Worm (Caenorhabditis elegans) whole organism, young adult: ENCODE data around the gene ndg-4.

ENCODE experiments used
- B0019.2 ChIP-seq: fragments of 200-800 bp; sonication (Bioruptor generic); conservative IDR thresholded peaks from 2 replicates; pipeline ENCODE4 v1.3.6; 2022; ENCODE audit warnings: missing genetic modification reagents, missing genetic modification characterization, missing compliant biosample characterization
- C06A6.2 ChIP-seq: fragments of 200-800 bp; sonication (Bioruptor generic); conservative IDR thresholded peaks from 2 replicates; pipeline ENCODE4 v1.3.6; 2022; ENCODE audit warnings: missing genetic modification characterization, missing compliant biosample characterization
- C17E4.6 ChIP-seq: fragments of 200-800 bp; sonication (Bioruptor generic); IDR thresholded peaks from 2 replicates; pipeline ENCODE4 v1.3.6; 2022; ENCODE audit warnings: missing genetic modification reagents, missing genetic modification characterization, missing compliant biosample characterization
- D2030.7 ChIP-seq: fragments of 200-800 bp; sonication (Bioruptor generic); IDR thresholded peaks from 2 replicates; pipeline ENCODE4 v1.3.6; 2022; ENCODE audit warnings: missing genetic modification reagents, missing genetic modification characterization, missing compliant biosample characterization
- F10E7.11 ChIP-seq: sonication (generic microtip); optimal IDR thresholded peaks from 2 replicates; lab custom pipeline; 2017; ENCODE audit warnings: mild to moderate bottlenecking, missing genetic modification characterization, moderate library complexity, missing compliant biosample characterization
- F39B2.1 ChIP-seq: fragments of 200-800 bp; sonication (Bioruptor generic); IDR thresholded peaks from 2 replicates; pipeline ENCODE4 v1.3.6; 2022; ENCODE audit warnings: missing genetic modification reagents, missing genetic modification characterization, missing compliant biosample characterization
- F49E8.2 ChIP-seq: sonication (generic microtip); optimal IDR thresholded peaks from 3 replicates; lab custom pipeline; 2017; ENCODE audit warnings: missing genetic modification characterization, mild to moderate bottlenecking, missing compliant biosample characterization, antibody characterized with exemption, moderate library complexity; ENCODE audit not compliant: insufficient read depth
- F57C9.4 ChIP-seq: sonication (generic microtip); optimal IDR thresholded peaks from 2 replicates; lab custom pipeline; 2017; ENCODE audit warnings: mild to moderate bottlenecking, missing genetic modification characterization, missing compliant biosample characterization
- aptf-2 ChIP-seq: fragments of 200-800 bp; sonication (Bioruptor generic); conservative IDR thresholded peaks from 2 replicates; pipeline ENCODE4 v1.3.6; 2022; ENCODE audit warnings: missing genetic modification reagents, missing genetic modification characterization, missing compliant biosample characterization
- attf-5 ChIP-seq: fragments of 200-800 bp; sonication (Bioruptor generic); optimal IDR thresholded peaks from 2 replicates; lab custom pipeline; 2018; ENCODE audit warnings: mild to moderate bottlenecking, missing genetic modification characterization, missing compliant biosample characterization
- attf-6 ChIP-seq: fragments of 200-800 bp; sonication (Bioruptor generic); IDR thresholded peaks from 2 replicates; pipeline ENCODE4 v1.3.6; 2022; ENCODE audit warnings: missing genetic modification reagents, missing genetic modification characterization, missing compliant biosample characterization
- cebp-1 ChIP-seq, 2 experiments: fragments of 200-800 bp in 1 of 2; sonication (Bioruptor generic) in 1 of 2; sonication (generic microtip) in 1 of 2; IDR thresholded peaks in 1 of 2; optimal IDR thresholded peaks in 1 of 2; 2 replicates each; pipeline versions ENCODE4 v1.3.6 to Lab custom; 2017 to 2022; ENCODE audit warnings: missing compliant biosample characterization in 2 of 2, missing genetic modification characterization in 2 of 2, mild to moderate bottlenecking in 1 of 2, missing genetic modification reagents in 1 of 2, moderate library complexity in 1 of 2
- cebp-2 ChIP-seq: fragments of 200-800 bp; sonication (Bioruptor generic); IDR thresholded peaks from 2 replicates; pipeline ENCODE4 v1.3.6; 2022; ENCODE audit warnings: missing genetic modification characterization, missing compliant biosample characterization
- ceh-100 ChIP-seq: fragments of 200-800 bp; sonication (Bioruptor generic); IDR thresholded peaks from 2 replicates; pipeline ENCODE4 v1.3.6; 2022; ENCODE audit warnings: missing genetic modification reagents, missing genetic modification characterization, missing compliant biosample characterization
- ceh-91 ChIP-seq: fragments of 200-800 bp; sonication (Bioruptor generic); IDR thresholded peaks from 2 replicates; pipeline ENCODE4 v1.3.6; 2022; ENCODE audit warnings: missing genetic modification reagents, missing genetic modification characterization, missing compliant biosample characterization
- dpff-1 ChIP-seq: sonication (generic microtip); optimal IDR thresholded peaks from 2 replicates; lab custom pipeline; 2017; ENCODE audit warnings: mild to moderate bottlenecking, missing genetic modification characterization, missing compliant biosample characterization
- dpl-1 ChIP-seq: fragments of 150-350 bp; optimal IDR thresholded peaks from 2 replicates; lab custom pipeline; 2014; ENCODE audit warnings: missing biosample characterization, missing genetic modification reagents, missing genetic modification characterization
- ekl-4 ChIP-seq: fragments of 200-800 bp; sonication (Bioruptor generic); IDR thresholded peaks from 2 replicates; pipeline ENCODE4 v1.3.6; 2022; ENCODE audit warnings: missing genetic modification reagents, missing genetic modification characterization, missing compliant biosample characterization
- lin-35 ChIP-seq, 3 experiments: fragments of 150-350 bp in 2 of 3; sonication (generic microtip) in 1 of 3; optimal IDR thresholded peaks; 2 replicates each; lab custom pipeline; 2014 to 2018; ENCODE audit warnings: missing biosample characterization in 3 of 3, missing genetic modification characterization in 3 of 3, missing genetic modification reagents in 3 of 3
- lin-54 ChIP-seq: fragments of 200-800 bp; sonication (Bioruptor generic); optimal IDR thresholded peaks from 2 replicates; lab custom pipeline; 2018; ENCODE audit warnings: mild to moderate bottlenecking, missing genetic modification characterization, missing compliant biosample characterization
- lsy-27 ChIP-seq: sonication (generic microtip); optimal IDR thresholded peaks from 2 replicates; lab custom pipeline; 2017; ENCODE audit warnings: missing genetic modification characterization, mild to moderate bottlenecking, missing compliant biosample characterization, antibody characterized with exemption, missing genotype, borderline replicate concordance; ENCODE audit not compliant: insufficient read depth
- madf-3 ChIP-seq: fragments of 200-800 bp; sonication (Bioruptor generic); IDR thresholded peaks from 2 replicates; pipeline ENCODE4 v1.3.6; 2022; ENCODE audit warnings: missing genetic modification reagents, missing genetic modification characterization, missing compliant biosample characterization
- madf-6 ChIP-seq: fragments of 200-800 bp; sonication (Bioruptor generic); IDR thresholded peaks from 2 replicates; pipeline ENCODE4 v1.3.6; 2022; ENCODE audit warnings: missing genetic modification reagents, missing genetic modification characterization, missing compliant biosample characterization
- madf-8 ChIP-seq: fragments of 200-800 bp; sonication (Bioruptor generic); conservative IDR thresholded peaks from 2 replicates; pipeline ENCODE4 v1.3.6; 2022; ENCODE audit warnings: missing genetic modification reagents, missing genetic modification characterization, missing compliant biosample characterization
- mcd-1 ChIP-seq: fragments of 200-800 bp; sonication (Bioruptor generic); IDR thresholded peaks from 2 replicates; pipeline ENCODE4 v1.3.6; 2022; ENCODE audit warnings: missing genetic modification reagents, missing genetic modification characterization, missing compliant biosample characterization
- mel-28 ChIP-seq: sonication (generic microtip); optimal IDR thresholded peaks from 2 replicates; lab custom pipeline; 2016; ENCODE audit warnings: borderline replicate concordance, mild to moderate bottlenecking, missing genetic modification characterization, missing compliant biosample characterization
- mes-4 ChIP-seq: sonication (generic microtip); optimal IDR thresholded peaks from 2 replicates; lab custom pipeline; 2016; ENCODE audit warnings: missing genotype, missing genetic modification characterization, missing compliant biosample characterization
- nfya-2 ChIP-seq: fragments of 200-800 bp; sonication (Bioruptor generic); IDR thresholded peaks from 2 replicates; pipeline ENCODE4 v1.3.6; 2022; ENCODE audit warnings: missing genetic modification reagents, missing genetic modification characterization, missing compliant biosample characterization
- nfyb-1 ChIP-seq: fragments of 200-800 bp; sonication (Bioruptor generic); IDR thresholded peaks from 2 replicates; pipeline ENCODE4 v1.3.6; 2022; ENCODE audit warnings: missing genetic modification reagents, missing genetic modification characterization, missing compliant biosample characterization
- nhr-27 ChIP-seq: fragments of 200-800 bp; sonication (Bioruptor generic); optimal IDR thresholded peaks from 2 replicates; lab custom pipeline; 2018; ENCODE audit warnings: mild to moderate bottlenecking, missing genetic modification characterization, moderate library complexity, missing compliant biosample characterization
- nhr-90 ChIP-seq: sonication (generic microtip); optimal IDR thresholded peaks from 2 replicates; lab custom pipeline; 2016; ENCODE audit warnings: missing genotype, mild to moderate bottlenecking, missing genetic modification characterization, missing compliant biosample characterization
- pha-4 ChIP-seq: fragments of 150-350 bp; sonication (generic microtip); optimal IDR thresholded peaks from 2 replicates; lab custom pipeline; 2014; ENCODE audit warnings: missing biosample characterization, missing genetic modification reagents, missing genetic modification characterization
- rpc-1 ChIP-seq, 2 experiments: fragments of 150-350 bp in 1 of 2; sonication (generic microtip) in 1 of 2; optimal IDR thresholded peaks; 2 replicates each; lab custom pipeline; 2014 to 2018; ENCODE audit warnings: missing biosample characterization in 1 of 2, missing genetic modification characterization in 1 of 2, missing genetic modification reagents in 1 of 2, missing genotype in 1 of 2
- sdz-38 ChIP-seq: sonication (generic microtip); optimal IDR thresholded peaks from 2 replicates; lab custom pipeline; 2016; ENCODE audit warnings: missing genotype, missing genetic modification characterization, missing compliant biosample characterization
- snpc-1.1 ChIP-seq: sonication (generic microtip); optimal IDR thresholded peaks from 2 replicates; lab custom pipeline; 2017; ENCODE audit warnings: missing genetic modification characterization, mild to moderate bottlenecking, missing compliant biosample characterization, antibody characterized with exemption, moderate library complexity, missing genotype, missing genetic modification reagents; ENCODE audit not compliant: insufficient read depth
- snpc-1.3 ChIP-seq: sonication (generic microtip); optimal IDR thresholded peaks from 2 replicates; lab custom pipeline; 2017; ENCODE audit warnings: missing genetic modification characterization, mild to moderate bottlenecking, missing compliant biosample characterization, antibody characterized with exemption, moderate library complexity, missing genotype, missing genetic modification reagents; ENCODE audit not compliant: insufficient read depth
- snpc-3.4 ChIP-seq: sonication (generic microtip); optimal IDR thresholded peaks from 2 replicates; lab custom pipeline; 2017; ENCODE audit warnings: missing genetic modification characterization, mild to moderate bottlenecking, missing compliant biosample characterization, antibody characterized with exemption, moderate library complexity, missing genotype, missing genetic modification reagents
- snpc-4 ChIP-seq, 5 experiments: fragments of 150-350 bp in 1 of 5; sonication (generic microtip) in 4 of 5; optimal IDR thresholded peaks; 2 replicates each; lab custom pipeline; 2014 to 2018; ENCODE audit warnings: missing genetic modification characterization in 5 of 5, missing biosample characterization in 3 of 5, antibody characterized with exemption in 2 of 5, mild to moderate bottlenecking in 2 of 5, missing compliant biosample characterization in 2 of 5, missing genotype in 2 of 5, moderate library complexity in 2 of 5, missing genetic modification reagents in 1 of 5
- sptf-2 ChIP-seq: fragments of 200-800 bp; sonication (Bioruptor generic); optimal IDR thresholded peaks from 2 replicates; lab custom pipeline; 2018; ENCODE audit warnings: mild to moderate bottlenecking, missing genetic modification characterization, missing compliant biosample characterization
- tlf-1 ChIP-seq: fragments of 200-800 bp; sonication (Bioruptor generic); optimal IDR thresholded peaks from 2 replicates; lab custom pipeline; 2018; ENCODE audit warnings: mild to moderate bottlenecking, missing genetic modification characterization, missing compliant biosample characterization
- ztf-18 ChIP-seq: sonication (generic microtip); optimal IDR thresholded peaks from 2 replicates; lab custom pipeline; 2016; ENCODE audit warnings: missing genotype, mild to moderate bottlenecking, missing genetic modification characterization, missing compliant biosample characterization
- ztf-22 ChIP-seq: fragments of 200-800 bp; sonication (Bioruptor generic); optimal IDR thresholded peaks from 2 replicates; lab custom pipeline; 2018; ENCODE audit warnings: mild to moderate bottlenecking, missing genetic modification characterization, moderate library complexity, missing compliant biosample characterization

The ndg-4 gene

DNA sequence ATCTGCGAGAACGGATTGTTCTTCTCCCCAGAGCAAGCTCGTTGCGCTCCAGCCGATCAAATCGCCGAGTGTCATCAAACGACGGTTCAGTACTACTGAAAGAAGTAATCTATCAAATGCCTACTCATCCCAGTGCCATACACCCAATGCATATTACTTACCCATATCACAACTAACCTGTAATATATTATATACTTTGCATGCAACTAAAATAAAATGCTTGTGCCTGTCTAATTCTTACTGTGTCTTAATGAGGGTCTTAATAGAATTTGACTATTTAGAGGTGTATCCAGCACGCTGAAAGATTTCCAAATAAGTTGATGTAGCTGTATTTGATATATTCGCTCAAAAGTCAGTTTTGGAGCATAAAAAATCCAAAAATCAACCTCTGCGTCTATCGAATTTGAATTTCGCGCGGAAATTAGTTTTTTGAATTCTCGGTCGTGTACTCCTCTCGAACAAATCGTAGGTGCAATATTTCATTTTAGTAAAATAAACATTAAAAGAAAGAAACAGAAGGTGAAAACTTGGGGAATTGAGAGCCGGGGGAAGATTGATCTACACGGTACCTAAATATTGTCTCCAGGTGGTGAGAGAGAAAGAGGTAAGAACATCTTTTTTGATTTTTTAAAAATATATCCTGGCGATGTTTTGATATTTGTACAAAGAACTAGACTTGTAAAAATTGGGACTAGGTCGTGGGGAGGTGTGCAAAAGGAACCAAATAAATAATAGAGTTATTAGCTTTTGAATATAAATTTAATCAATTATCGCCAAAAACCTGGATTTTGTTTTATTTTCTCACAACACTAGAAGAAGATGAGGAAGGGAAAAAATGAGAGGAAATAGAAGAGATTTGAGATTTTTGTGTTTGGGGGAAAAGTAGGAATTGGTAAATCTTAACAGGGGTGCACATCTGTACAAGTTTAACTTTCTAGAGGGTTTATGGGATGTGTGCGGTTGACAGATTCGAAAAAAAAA lies 24.3 kb upstream of the ndg-4 start (continued):
- TF ChIP-seq sdz-38 (tag; lab: Kevin White, UChicago) (no peak), mcd-1 (peak; percentile 6; the same call in 1 of the 2 replicates), mel-28 (tag; lab: Kevin White, UChicago) (no peak), nfya-2 (GFP tag; lab: Robert Waterston, UW) (no peak), tlf-1 (GFP tag; lab: Kevin White, UChicago) (peak; percentile 88), madf-8 (GFP tag; lab: Robert Waterston, UW) (no peak; the same call in 1 of the 2 replicates), madf-6 (GFP tag; lab: Robert Waterston, UW) (peak; percentile 76), snpc-3.4 (tag; lab: Kevin White, UChicago) (peak; percentile 72), C06A6.2 (GFP tag; lab: Robert Waterston, UW) (no peak), mes-4 (tag; lab: Kevin White, UChicago) (peak; percentile 28), lin-35 (GFP tag; optimal IDR thresholded peaks at IDR 0.05; lab: Kevin White, UChicago) (peak; percentile 17 to 37 (median 25)), D2030.7 (peak; percentile 78; the same call in 1 of the 2 replicates), lsy-27 (tag; lab: Kevin White, UChicago) (no peak), rpc-1 (optimal IDR thresholded peaks at IDR 0.05; lab: Kevin White, UChicago) (no peak), rpc-1 (tag; optimal IDR thresholded peaks at IDR 0.05; lab: Kevin White, UChicago) (no peak), sptf-2 (GFP tag; lab: Kevin White, UChicago) (no peak), ztf-22 (GFP tag; lab: Kevin White, UChicago) (no peak), snpc-1.3 (peak; percentile 85), attf-5 (no peak), F57C9.4 (tag; lab: Kevin White, UChicago) (no peak), aptf-2 (GFP tag; lab: Robert Waterston, UW) (0 out of 2 replicates have a peak, but pooled peaks have one; percentile 41), ekl-4 (GFP tag; lab: Robert Waterston, UW) (peak; percentile 80), F39B2.1 (GFP tag; lab: Robert Waterston, UW) (no peak), lin-54 (GFP tag; lab: Kevin White, UChicago) (peak; percentile 82), dpl-1 (GFP tag; lab: Kevin White, UChicago) (peak; percentile 54), cebp-1 (GFP tag; IDR thresholded peaks at IDR 0.05; lab: Robert Waterston, UW) (no peak), cebp-1 (tag; optimal IDR thresholded peaks at IDR 0.05; lab: Kevin White, UChicago) (peak; percentile 73), snpc-4 (GFP tag; optimal IDR thresholded peaks at IDR 0.05; lab: Kevin White, UChicago) (no peak), snpc-4 (tag; optimal IDR thresholded peaks at IDR 0.05; lab: Kevin White, UChicago) (peak in 2 of 4 experiments; percentile 45 to 49), B0019.2 (no peak), attf-6 (GFP tag; lab: Robert Waterston, UW) (peak; percentile 79), nhr-90 (no peak), nhr-27 (tag; lab: Kevin White, UChicago) (peak; percentile 76), pha-4 (tag; lab: Kevin White, UChicago) (no peak), snpc-1.1 (tag; lab: Kevin White, UChicago) (peak; percentile 39), cebp-2 (GFP tag; lab: Robert Waterston, UW) (peak; percentile 9; the same call in 1 of the 2 replicates), C17E4.6 (no peak; the same call in 1 of the 2 replicates), ztf-18 (tag; lab: Kevin White, UChicago) (peak; percentile 71), dpff-1 (tag; lab: Kevin White, UChicago) (peak; percentile 94), F49E8.2 (peak; percentile 74), F10E7.11 (tag; lab: Kevin White, UChicago) (peak; percentile 10), ceh-91 (GFP tag; lab: Robert Waterston, UW) (peak; percentile 57), madf-3 (GFP tag; lab: Robert Waterston, UW) (0 out of 2 replicates have a peak, but pooled peaks have one; percentile 68), ceh-100 (GFP tag; lab: Robert Waterston, UW) (no peak; the same call in none of the 2 replicates), nfyb-1 (peak; percentile 66; the same call in 1 of the 2 replicates)
